Worm (Caenorhabditis elegans): ENCODE data around the gene T06D4.2.

T06D4.2 gene

ce11 chrII:3383116-3383515 lies 2.6 kb downstream of the T06D4.2 start:
- no peak for TF ChIP-seq B0261.1 (tag; optimal IDR thresholded peaks at IDR 0.05)
- TF ChIP-seq F22D6.2 (tag; optimal IDR thresholded peaks at IDR 0.05): no peak
- TF ChIP-seq pha-4 (tag; optimal IDR thresholded peaks at IDR 0.05): no peak
- TF ChIP-seq sptf-2 (GFP tag; optimal IDR thresholded peaks at IDR 0.05): no peak
- TF ChIP-seq nhr-120 (GFP tag; IDR thresholded peaks at IDR 0.05): no peak
- TF ChIP-seq F37B4.10 (GFP tag; IDR thresholded peaks at IDR 0.05): no peak
- no peak for TF ChIP-seq tlf-1 (GFP tag; optimal IDR thresholded peaks at IDR 0.05)
- no peak for TF ChIP-seq dpl-1 (GFP tag; optimal IDR thresholded peaks at IDR 0.05)
- no peak for TF ChIP-seq nhr-27 (tag; optimal IDR thresholded peaks at IDR 0.05)
- no peak for TF ChIP-seq dpff-1 (tag; optimal IDR thresholded peaks at IDR 0.05)
- no peak for TF ChIP-seq zfh-2 (GFP tag; conservative IDR thresholded peaks at IDR 0.05)

- TF ChIP-seq madf-6 (GFP tag; IDR thresholded peaks at IDR 0.05) (peak; percentile 69), snpc-1.1 (tag; optimal IDR thresholded peaks at IDR 0.05; ENCODE audit: insufficient read depth) (peak; percentile 12), efl-1 (GFP tag; optimal IDR thresholded peaks at IDR 0.05) (peak; percentile 80), madf-8 (GFP tag; conservative IDR thresholded peaks at IDR 0.05) (peak; percentile 76), aptf-2 (GFP tag; conservative IDR thresholded peaks at IDR 0.05) (0 out of 2 replicates have a peak, but pooled peaks have one; percentile 5), Y53F4B.3 (GFP tag; IDR thresholded peaks at IDR 0.05) (no peak), dpl-1 (GFP tag; optimal IDR thresholded peaks at IDR 0.05) (peak; percentile 1), athp-1 (tag; optimal IDR thresholded peaks at IDR 0.05) (no peak), let-607 (tag; optimal IDR thresholded peaks at IDR 0.05) (no peak)
Measured at ce11 chrII:3381510-3381909, 4.2 kb downstream of the T06D4.2 start, which contains the start of gene T06D4.1. Gene T06D4.1 (plus strand): TSS chrII:3381830.

- TF ChIP-seq Y56A3A.18 (GFP tag; IDR thresholded peaks at IDR 0.05) (no peak), ceh-40 (GFP tag; IDR thresholded peaks at IDR 0.05) (no peak), lag-1 (GFP tag; IDR thresholded peaks at IDR 0.05) (no peak), ZK185.1 (tag; optimal IDR thresholded peaks at IDR 0.05; ENCODE audit: poor library complexity, severe bottlenecking) (no peak), attf-5 (GFP tag; optimal IDR thresholded peaks at IDR 0.05) (no peak), dpff-1 (tag; optimal IDR thresholded peaks at IDR 0.05) (no peak), aptf-3 (GFP tag; IDR thresholded peaks at IDR 0.05) (no peak), chd-7 (tag; optimal IDR thresholded peaks at IDR 0.05) (no peak), C06A6.2 (GFP tag; conservative IDR thresholded peaks at IDR 0.05) (no peak), mcd-1 (GFP tag; IDR thresholded peaks at IDR 0.05) (no peak), lsl-1 (GFP tag; optimal IDR thresholded peaks at IDR 0.05) (no peak), ztf-3 (GFP tag; optimal IDR thresholded peaks at IDR 0.05) (no peak), fkh-3 (tag; optimal IDR thresholded peaks at IDR 0.05) (no peak), lir-1 (GFP tag; conservative IDR thresholded peaks at IDR 0.05) (no peak), C17E4.6 (GFP tag; IDR thresholded peaks at IDR 0.05) (no peak), F52B5.7 (tag; optimal IDR thresholded peaks at IDR 0.05) (no peak), hmg-20 (GFP tag; IDR thresholded peaks at IDR 0.05) (no peak), let-526 (GFP tag; IDR thresholded peaks at IDR 0.05) (no peak)
Measured at ce11 chrII:3378275-3378674, 7.4 kb downstream of the T06D4.2 start, which contains the start of gene Y49F6C.2. Gene Y49F6C.2 (plus strand): TSS chrII:3378575.

- no peak for TF ChIP-seq lin-40 (tag; optimal IDR thresholded peaks at IDR 0.05)
- TF ChIP-seq egl-44 (GFP tag; IDR thresholded peaks at IDR 0.05): no peak
Measured at ce11 chrII:3376789-3377188, 8.9 kb downstream of the T06D4.2 start, which contains the start of gene bath-9. Gene bath-9 (plus strand): TSS chrII:3377089.
